Worm (Caenorhabditis elegans) whole organism, late embryonic: ENCODE results near the gene glo-1.

Source experiments
- unc-55 ChIP-seq: sonication (generic microtip); optimal IDR thresholded peaks from 2 replicates; lab custom pipeline; 2017; ENCODE audit warnings: missing biosample characterization, missing genetic modification reagents, missing genetic modification characterization
- ztf-16 ChIP-seq: sonication (generic microtip); optimal IDR thresholded peaks from 2 replicates; lab custom pipeline; 2017; ENCODE audit warnings: missing genetic modification characterization, missing compliant biosample characterization

DNA sequence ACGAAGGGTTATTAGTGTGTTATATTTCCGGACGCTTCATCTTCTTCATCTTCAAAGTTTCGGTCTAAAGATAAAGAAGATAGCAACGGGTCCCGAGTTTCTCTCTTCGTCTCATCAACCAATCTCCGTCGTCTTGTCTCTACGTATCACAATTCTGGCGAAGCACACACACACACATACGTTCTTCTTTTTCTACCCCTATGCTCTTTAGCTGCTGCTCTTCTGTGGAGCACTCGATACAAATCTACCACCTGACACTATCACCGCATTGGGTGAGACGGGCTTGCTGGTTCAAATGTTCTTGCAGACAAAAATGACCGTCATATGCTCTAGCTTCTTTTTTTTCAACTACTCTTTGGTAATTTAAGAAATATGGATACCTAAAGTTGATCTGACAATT is 49.6 kb downstream of the glo-1 start:
- TF ChIP-seq ztf-16: no peak
- peak; percentile 22 for TF ChIP-seq unc-55 (GFP tag; lab: Kevin White, UChicago)
